Fruit fly (Drosophila melanogaster): ENCODE measurements around the gene Oat.

Gene Oat

DNA sequence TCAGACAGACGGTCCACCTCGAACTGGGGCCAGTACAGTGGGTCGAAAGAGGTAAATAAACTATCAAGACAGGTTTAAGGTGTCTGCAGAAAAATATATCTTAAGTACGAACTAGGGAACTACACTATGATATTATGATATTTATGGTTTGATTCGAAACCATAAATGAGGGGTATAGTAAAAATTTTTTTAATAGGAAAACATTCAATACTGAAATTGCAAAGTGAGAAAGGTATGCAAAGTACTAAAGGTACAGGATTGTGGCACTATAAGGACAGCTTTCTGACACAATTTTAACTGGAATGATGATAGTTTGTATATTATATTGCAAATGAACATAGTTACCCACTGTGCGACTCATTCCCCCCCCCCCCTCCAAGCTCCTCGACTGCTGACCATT lies 26.4 kb upstream of the Oat start (continued):
- TF ChIP-seq CrebA (GFP tag; optimal IDR thresholded peaks at IDR 0.05; ENCODE audit: borderline replicate concordance): no peak
- no peak for TF ChIP-seq GATAd (GFP tag; optimal IDR thresholded peaks at IDR 0.05)
- TF ChIP-seq h (GFP tag; optimal IDR thresholded peaks at IDR 0.05): peak; percentile 56
- no peak for TF ChIP-seq Myc (optimal IDR thresholded peaks at IDR 0.05)
- no peak for TF ChIP-seq CG32264 (GFP tag; optimal IDR thresholded peaks at IDR 0.05)
- TF ChIP-seq ey (GFP tag; optimal IDR thresholded peaks at IDR 0.05): no peak
- TF ChIP-seq HLH106 (tag; optimal IDR thresholded peaks at IDR 0.05): peak; percentile 48
- TF ChIP-seq Hr83 (GFP tag; optimal IDR thresholded peaks at IDR 0.05; ENCODE audit: poor library complexity, severe bottlenecking): no peak

DNA sequence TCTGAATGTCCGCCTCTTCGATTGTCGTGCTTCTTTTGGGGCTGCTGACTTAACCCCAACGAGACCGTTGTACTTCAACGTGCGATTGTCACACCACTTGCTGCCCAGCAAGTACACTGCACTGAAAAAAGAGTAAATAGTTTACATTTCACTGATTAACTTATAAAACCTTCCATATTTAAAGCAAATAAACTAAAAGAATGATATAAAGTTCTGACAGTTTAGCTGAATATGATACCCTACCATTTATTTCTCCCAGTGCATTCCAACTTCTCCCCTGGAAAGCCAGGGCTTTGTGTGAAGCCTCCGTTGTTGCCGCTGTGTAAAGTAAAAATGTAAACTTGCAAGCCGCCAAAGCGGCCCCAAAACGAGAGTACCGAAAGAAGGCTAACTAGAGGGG lies 24.7 kb upstream of the Oat start:
- TF ChIP-seq Hnf4 (GFP tag; optimal IDR thresholded peaks at IDR 0.05) (peak; percentile 21), N (GFP tag; optimal IDR thresholded peaks at IDR 0.05) (no peak), h (GFP tag; optimal IDR thresholded peaks at IDR 0.05) (peak; percentile 59), rgr (GFP tag; optimal IDR thresholded peaks at IDR 0.05) (peak; percentile 35), ey (GFP tag; optimal IDR thresholded peaks at IDR 0.05) (peak; percentile 40), woc (GFP tag; optimal IDR thresholded peaks at IDR 0.05) (peak; percentile 0), br (GFP tag; optimal IDR thresholded peaks at IDR 0.05) (peak; percentile 25), Dif (GFP tag; optimal IDR thresholded peaks at IDR 0.05; ENCODE audit: partially characterized antibody) (no peak), sage (GFP tag; optimal IDR thresholded peaks at IDR 0.05) (no peak), Hr83 (GFP tag; optimal IDR thresholded peaks at IDR 0.05; ENCODE audit: poor library complexity, severe bottlenecking) (no peak), CG32264 (GFP tag; optimal IDR thresholded peaks at IDR 0.05) (no peak), OdsH (GFP tag; optimal IDR thresholded peaks at IDR 0.05) (peak; percentile 14), Myc (optimal IDR thresholded peaks at IDR 0.05) (no peak), foxo (GFP tag; optimal IDR thresholded peaks at IDR 0.05) (peak in 1 of 2 experiments; percentile 42), HLH106 (tag; optimal IDR thresholded peaks at IDR 0.05) (peak; percentile 47), Sp1 (GFP tag; optimal IDR thresholded peaks at IDR 0.05) (peak; percentile 3), fru (GFP tag; optimal IDR thresholded peaks at IDR 0.05) (peak; percentile 47), psq (GFP tag; optimal IDR thresholded peaks at IDR 0.05) (no peak), dl (GFP tag; optimal IDR thresholded peaks at IDR 0.05; ENCODE audit: insufficient read depth in 1 of 2, partially characterized antibody in 2 of 2) (no peak)

DNA sequence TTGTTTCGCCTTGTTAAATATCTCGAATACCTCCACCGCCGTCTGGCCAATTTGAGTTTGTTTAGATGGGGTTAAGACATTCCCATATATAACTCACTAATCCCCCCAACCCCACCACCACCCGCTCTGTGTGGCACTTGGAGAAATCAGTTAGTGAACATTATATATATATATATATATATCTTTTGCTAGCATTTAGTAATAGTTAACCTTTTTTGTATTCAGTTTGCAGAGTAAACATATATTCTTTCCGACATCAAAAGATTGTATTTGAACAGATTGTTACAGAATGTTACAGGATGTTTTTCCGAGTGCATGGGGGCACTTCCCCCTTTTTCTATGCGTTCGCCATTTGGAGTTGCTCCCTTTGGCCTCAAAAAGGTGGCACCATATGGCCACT lies 20.8 kb upstream of the Oat start:
- TF ChIP-seq fru (GFP tag; optimal IDR thresholded peaks at IDR 0.05) (no peak), tai (GFP tag; optimal IDR thresholded peaks at IDR 0.05) (no peak), dl (GFP tag; optimal IDR thresholded peaks at IDR 0.05; ENCODE audit: insufficient read depth in 1 of 2, partially characterized antibody in 2 of 2) (no peak), dsf (GFP tag; optimal IDR thresholded peaks at IDR 0.05; ENCODE audit: borderline replicate concordance) (no peak), Jra (GFP tag; optimal IDR thresholded peaks at IDR 0.05) (no peak), CrebA (GFP tag; optimal IDR thresholded peaks at IDR 0.05; ENCODE audit: borderline replicate concordance) (no peak), psq (GFP tag; optimal IDR thresholded peaks at IDR 0.05) (no peak), h (GFP tag; optimal IDR thresholded peaks at IDR 0.05) (no peak), woc (GFP tag; optimal IDR thresholded peaks at IDR 0.05) (no peak), Mio (GFP tag; optimal IDR thresholded peaks at IDR 0.05) (no peak), HLH106 (tag; optimal IDR thresholded peaks at IDR 0.05) (no peak), rgr (GFP tag; optimal IDR thresholded peaks at IDR 0.05) (no peak), Myc (optimal IDR thresholded peaks at IDR 0.05) (no peak), Dfd (GFP tag; optimal IDR thresholded peaks at IDR 0.05) (no peak), sv (GFP tag; optimal IDR thresholded peaks at IDR 0.05) (no peak), jim (GFP tag; optimal IDR thresholded peaks at IDR 0.05) (no peak)

DNA sequence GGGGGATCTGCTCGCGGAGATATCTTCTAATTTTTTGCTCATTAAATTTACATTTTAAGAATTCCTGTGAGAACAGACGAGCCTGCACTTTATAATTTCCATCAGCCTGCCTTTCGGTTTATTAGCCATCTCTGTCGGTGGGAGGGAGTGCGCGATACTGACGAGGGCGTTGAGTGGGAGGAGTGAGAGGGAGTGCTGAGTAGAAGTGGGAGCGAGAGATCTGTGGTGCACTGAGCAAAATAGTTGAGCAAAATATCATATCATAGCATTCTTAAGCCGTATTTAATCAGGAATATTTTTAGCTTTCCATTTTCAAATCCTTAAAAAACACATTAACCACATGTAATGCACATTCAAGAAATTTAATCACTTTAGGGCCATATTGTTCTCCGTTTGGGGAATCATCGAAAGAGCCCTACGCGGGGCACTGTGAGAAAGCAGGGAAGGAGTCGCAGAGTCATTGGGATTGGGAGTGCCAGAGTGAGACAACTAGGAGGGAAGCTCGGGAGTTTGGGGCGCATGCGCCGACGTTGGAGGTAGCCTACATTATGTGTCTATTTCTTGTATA lies 15.5 kb upstream of the Oat start:
- no peak for TF ChIP-seq ey (GFP tag; optimal IDR thresholded peaks at IDR 0.05)
- no peak for TF ChIP-seq dsf (GFP tag; optimal IDR thresholded peaks at IDR 0.05; ENCODE audit: borderline replicate concordance)
- TF ChIP-seq Jra (GFP tag; optimal IDR thresholded peaks at IDR 0.05): no peak
- TF ChIP-seq jim (GFP tag; optimal IDR thresholded peaks at IDR 0.05): no peak
- no peak for TF ChIP-seq woc (GFP tag; optimal IDR thresholded peaks at IDR 0.05)
- TF ChIP-seq usp (GFP tag; optimal IDR thresholded peaks at IDR 0.05): no peak
- TF ChIP-seq Vsx2 (GFP tag; optimal IDR thresholded peaks at IDR 0.05; ENCODE audit: partially characterized antibody): no peak
- TF ChIP-seq rgr (GFP tag; optimal IDR thresholded peaks at IDR 0.05): no peak
- no peak for TF ChIP-seq OdsH (GFP tag; optimal IDR thresholded peaks at IDR 0.05)
- no peak for TF ChIP-seq lola (GFP tag; optimal IDR thresholded peaks at IDR 0.05)
- no peak for TF ChIP-seq sv (GFP tag; optimal IDR thresholded peaks at IDR 0.05)
- no peak for TF ChIP-seq Abd-B (GFP tag; optimal IDR thresholded peaks at IDR 0.05)
- no peak for TF ChIP-seq N (GFP tag; optimal IDR thresholded peaks at IDR 0.05)
- no peak for TF ChIP-seq HLH106 (tag; optimal IDR thresholded peaks at IDR 0.05)
- TF ChIP-seq GATAd (GFP tag; optimal IDR thresholded peaks at IDR 0.05): no peak
- TF ChIP-seq CrebA (GFP tag; optimal IDR thresholded peaks at IDR 0.05; ENCODE audit: borderline replicate concordance): no peak
- TF ChIP-seq CG32264 (GFP tag; optimal IDR thresholded peaks at IDR 0.05): no peak
- TF ChIP-seq psq (GFP tag; optimal IDR thresholded peaks at IDR 0.05): no peak
- TF ChIP-seq fru (GFP tag; optimal IDR thresholded peaks at IDR 0.05): no peak
- no peak for TF ChIP-seq foxo (GFP tag; optimal IDR thresholded peaks at IDR 0.05)
